Worm (Caenorhabditis elegans) whole organism, L1 larva: ENCODE results near the gene fmo-4.

Experiments
- C16A3.4 ChIP-seq: fragments of 150-350 bp; optimal IDR thresholded peaks from 2 replicates; lab custom pipeline; 2014; ENCODE audit warnings: missing biosample characterization, missing genetic modification characterization
- F16B12.6 ChIP-seq: fragments of 150-350 bp; optimal IDR thresholded peaks from 2 replicates; lab custom pipeline; 2014; ENCODE audit warnings: missing biosample characterization, missing genetic modification characterization
- aly-2 ChIP-seq: fragments of 150-350 bp; optimal IDR thresholded peaks from 2 replicates; lab custom pipeline; 2014; ENCODE audit warnings: missing biosample characterization, missing genetic modification characterization
- blmp-1 ChIP-seq: fragments of 150-350 bp; optimal IDR thresholded peaks from 2 replicates; lab custom pipeline; 2014; ENCODE audit warnings: missing biosample characterization, missing genetic modification characterization
- ceh-82 ChIP-seq, 3 experiments: fragments of 150-350 bp in 1 of 3; sonication (generic microtip) in 2 of 3; optimal IDR thresholded peaks; 2 replicates each; lab custom pipeline; 2014 to 2017; ENCODE audit warnings: missing biosample characterization in 3 of 3, missing genetic modification characterization in 3 of 3
- ceh-90 ChIP-seq: sonication (generic microtip); optimal IDR thresholded peaks from 2 replicates; lab custom pipeline; 2016; ENCODE audit warnings: missing genetic modification characterization, missing compliant biosample characterization
- dpl-1 ChIP-seq, 3 experiments: fragments of 150-350 bp in 2 of 3; sonication (generic microtip) in 1 of 3; optimal IDR thresholded peaks; 2 replicates each; lab custom pipeline; 2014 to 2017; ENCODE audit warnings: missing biosample characterization in 3 of 3, missing genetic modification characterization in 3 of 3, missing genetic modification reagents in 3 of 3
- dsc-1 ChIP-seq: sonication (generic microtip); optimal IDR thresholded peaks from 2 replicates; lab custom pipeline; 2016; ENCODE audit warnings: mild to moderate bottlenecking, missing genetic modification characterization, missing compliant biosample characterization
- efl-1 ChIP-seq, 4 experiments: fragments of 150-350 bp; optimal IDR thresholded peaks in 3 of 4; peaks in 1 of 4; 1 replicate in 1 of 4; 2 replicates in 3 of 4; lab custom pipeline; 2014; ENCODE audit warnings: missing biosample characterization in 2 of 4, missing genetic modification characterization in 2 of 4, missing genetic modification reagents in 2 of 4
- efl-3 ChIP-seq: fragments of 200-800 bp; sonication (Bioruptor generic); optimal IDR thresholded peaks from 2 replicates; lab custom pipeline; 2018; ENCODE audit warnings: mild to moderate bottlenecking, missing genetic modification characterization, missing compliant biosample characterization
- egl-13 ChIP-seq: sonication (generic microtip); optimal IDR thresholded peaks from 2 replicates; lab custom pipeline; 2016; ENCODE audit warnings: missing genotype, missing genetic modification reagents, missing genetic modification characterization, missing compliant biosample characterization
- elt-2 ChIP-seq: sonication (generic microtip); optimal IDR thresholded peaks from 2 replicates; lab custom pipeline; 2016; ENCODE audit warnings: missing genetic modification characterization, mild to moderate bottlenecking, inconsistent platforms, missing compliant biosample characterization, missing genetic modification reagents
- elt-3 ChIP-seq, 6 experiments: fragments of 150-350 bp in 1 of 6; sonication (generic microtip); optimal IDR thresholded peaks; 2 replicates each; lab custom pipeline; 2017 to 2018; ENCODE audit warnings: missing biosample characterization in 6 of 6, missing genetic modification characterization in 6 of 6, inconsistent platforms in 1 of 6
- fkh-10 ChIP-seq: sonication (generic microtip); optimal IDR thresholded peaks from 2 replicates; lab custom pipeline; 2017; ENCODE audit warnings: missing biosample characterization, missing genetic modification reagents, missing genetic modification characterization
- fkh-8 ChIP-seq: sonication (generic microtip); optimal IDR thresholded peaks from 2 replicates; lab custom pipeline; 2016; ENCODE audit warnings: mild to moderate bottlenecking, missing genetic modification characterization, missing compliant biosample characterization
- hpl-2 ChIP-seq: fragments of 150-350 bp; optimal IDR thresholded peaks from 2 replicates; lab custom pipeline; 2014; ENCODE audit warnings: missing biosample characterization, missing genetic modification reagents, missing genetic modification characterization
- irx-1 ChIP-seq: sonication (generic microtip); optimal IDR thresholded peaks from 2 replicates; lab custom pipeline; 2016; ENCODE audit warnings: missing genetic modification characterization, missing compliant biosample characterization
- isw-1 ChIP-seq: fragments of 200-800 bp; sonication (Bioruptor generic); IDR thresholded peaks from 2 replicates; pipeline ENCODE4 v1.3.6; 2022; ENCODE audit warnings: missing genetic modification characterization, missing compliant biosample characterization
- jun-1 ChIP-seq: fragments of 150-350 bp; optimal IDR thresholded peaks from 2 replicates; lab custom pipeline; 2014; ENCODE audit warnings: missing biosample characterization, missing genetic modification reagents, missing genetic modification characterization
- lin-13 ChIP-seq: fragments of 150-350 bp; optimal IDR thresholded peaks from 2 replicates; lab custom pipeline; 2014; ENCODE audit warnings: missing biosample characterization, missing genetic modification reagents, missing genetic modification characterization
- lin-14 ChIP-seq: fragments of 200-800 bp; sonication (Bioruptor generic); optimal IDR thresholded peaks from 2 replicates; lab custom pipeline; 2018; ENCODE audit warnings: mild to moderate bottlenecking, missing genetic modification characterization, moderate library complexity, missing compliant biosample characterization
- lin-15B ChIP-seq: fragments of 150-350 bp; sonication (generic microtip); optimal IDR thresholded peaks from 3 replicates; lab custom pipeline; 2014; ENCODE audit warnings: missing biosample characterization, missing genetic modification characterization
- lin-35 ChIP-seq, 2 experiments: fragments of 150-350 bp; optimal IDR thresholded peaks; 2 replicates each; lab custom pipeline; 2014; ENCODE audit warnings: missing biosample characterization in 2 of 2, missing genetic modification characterization in 2 of 2, missing genetic modification reagents in 2 of 2
- lir-3 ChIP-seq: sonication (generic microtip); optimal IDR thresholded peaks from 2 replicates; lab custom pipeline; 2016; ENCODE audit warnings: mild to moderate bottlenecking, missing genetic modification characterization, moderate library complexity, missing compliant biosample characterization; ENCODE audit not compliant: poor library complexity
- lsy-2 ChIP-seq, 2 experiments: fragments of 150-350 bp; optimal IDR thresholded peaks; 2 replicates each; lab custom pipeline; 2014; ENCODE audit warnings: missing biosample characterization in 2 of 2, missing genetic modification characterization in 2 of 2
- mef-2 ChIP-seq: fragments of 150-350 bp; optimal IDR thresholded peaks from 2 replicates; lab custom pipeline; 2014; ENCODE audit warnings: missing biosample characterization, missing genetic modification characterization
- mep-1 ChIP-seq: fragments of 150-350 bp; optimal IDR thresholded peaks from 2 replicates; lab custom pipeline; 2014; ENCODE audit warnings: missing biosample characterization, missing genetic modification characterization
- nhr-19 ChIP-seq: fragments of 200-800 bp; sonication (Bioruptor generic); conservative IDR thresholded peaks from 2 replicates; pipeline ENCODE4 v1.3.6; 2022; ENCODE audit warnings: missing genetic modification characterization, missing compliant biosample characterization
- nhr-20 ChIP-seq: sonication (generic microtip); optimal IDR thresholded peaks from 2 replicates; lab custom pipeline; 2016; ENCODE audit warnings: mild to moderate bottlenecking, missing genetic modification characterization, missing compliant biosample characterization
- nhr-47 ChIP-seq: sonication (generic microtip); optimal IDR thresholded peaks from 2 replicates; lab custom pipeline; 2016; ENCODE audit warnings: mild to moderate bottlenecking, missing genetic modification characterization, moderate library complexity, missing compliant biosample characterization
- nhr-71 ChIP-seq: sonication (generic microtip); optimal IDR thresholded peaks from 2 replicates; lab custom pipeline; 2016; ENCODE audit warnings: mild to moderate bottlenecking, missing genetic modification characterization, moderate library complexity, missing compliant biosample characterization
- nhr-85 ChIP-seq: sonication (generic microtip); peaks from one replicate; lab custom pipeline; 2016; ENCODE audit warnings: missing genetic modification characterization, inconsistent platforms, missing compliant biosample characterization
- nhr-90 ChIP-seq: sonication (generic microtip); optimal IDR thresholded peaks from 2 replicates; lab custom pipeline; 2016; ENCODE audit warnings: mild to moderate bottlenecking, missing genetic modification characterization, missing compliant biosample characterization; ENCODE audit not compliant: poor library complexity
- pag-3 ChIP-seq: sonication (generic microtip); optimal IDR thresholded peaks from 2 replicates; lab custom pipeline; 2017; ENCODE audit warnings: missing genetic modification characterization, mild to moderate bottlenecking, missing compliant biosample characterization, antibody characterized with exemption, borderline replicate concordance; ENCODE audit not compliant: insufficient read depth
- pax-3 ChIP-seq: fragments of 200-800 bp; sonication (Bioruptor generic); optimal IDR thresholded peaks from 2 replicates; lab custom pipeline; 2018; ENCODE audit warnings: mild to moderate bottlenecking, missing genetic modification characterization, moderate library complexity, missing compliant biosample characterization
- rnt-1 ChIP-seq: sonication (generic microtip); optimal IDR thresholded peaks from 2 replicates; lab custom pipeline; 2016; ENCODE audit warnings: mild to moderate bottlenecking, missing genetic modification characterization, moderate library complexity, missing compliant biosample characterization
- skn-1 ChIP-seq: fragments of 150-350 bp; optimal IDR thresholded peaks from 2 replicates; lab custom pipeline; 2014; ENCODE audit warnings: missing biosample characterization, missing genetic modification characterization
- snpc-4 ChIP-seq: fragments of 150-350 bp; optimal IDR thresholded peaks from 2 replicates; lab custom pipeline; 2014; ENCODE audit warnings: missing biosample characterization, missing genetic modification characterization
- snu-23 ChIP-seq: sonication (generic microtip); optimal IDR thresholded peaks from 2 replicates; lab custom pipeline; 2016; ENCODE audit warnings: missing genetic modification characterization, missing compliant biosample characterization
- sup-37 ChIP-seq: fragments of 200-800 bp; sonication (Bioruptor generic); optimal IDR thresholded peaks from 2 replicates; lab custom pipeline; 2018; ENCODE audit warnings: mild to moderate bottlenecking, missing genetic modification characterization, missing compliant biosample characterization
- swsn-7 ChIP-seq: sonication (generic microtip); optimal IDR thresholded peaks from 2 replicates; lab custom pipeline; 2016; ENCODE audit warnings: missing genetic modification characterization, missing compliant biosample characterization
- tbx-2 ChIP-seq: sonication (generic microtip); optimal IDR thresholded peaks from 2 replicates; lab custom pipeline; 2016; ENCODE audit warnings: missing genetic modification characterization, missing compliant biosample characterization
- unc-130 ChIP-seq: fragments of 150-350 bp; optimal IDR thresholded peaks from 2 replicates; lab custom pipeline; 2017; ENCODE audit warnings: missing biosample characterization, missing genetic modification characterization, inconsistent platforms
- unc-86 ChIP-seq: sonication (generic microtip); optimal IDR thresholded peaks from 2 replicates; lab custom pipeline; 2016; ENCODE audit warnings: missing genetic modification characterization, missing compliant biosample characterization
- unc-98 ChIP-seq: fragments of 200-800 bp; sonication (Bioruptor generic); IDR thresholded peaks from 2 replicates; pipeline ENCODE4 v1.3.6; 2022; ENCODE audit warnings: missing genetic modification characterization, missing compliant biosample characterization
- xbp-1 ChIP-seq: sonication (generic microtip); optimal IDR thresholded peaks from 2 replicates; lab custom pipeline; 2016; ENCODE audit warnings: missing genetic modification characterization, missing compliant biosample characterization
- zag-1 ChIP-seq: fragments of 150-350 bp; optimal IDR thresholded peaks from 2 replicates; lab custom pipeline; 2014; ENCODE audit warnings: missing biosample characterization, missing genetic modification characterization
- ztf-11 ChIP-seq, 2 experiments: sonication (generic microtip); optimal IDR thresholded peaks; 2 replicates each; lab custom pipeline; 2016 to 2017; ENCODE audit warnings: missing genetic modification characterization in 2 of 2, missing biosample characterization in 1 of 2, missing compliant biosample characterization in 1 of 2

The fmo-4 gene

ce11 chrV:13571714-13572258, 34.7 kb downstream of the fmo-4 start, which contains the start of gene C50B8.4:
Gene C50B8.4 (plus strand): TSS chrV:13572012.
- TF ChIP-seq unc-130 (tag; lab: Kevin White, UChicago) = no peak
- peak; percentile 45 for TF ChIP-seq elt-2 (tag; lab: Kevin White, UChicago)
- TF ChIP-seq lin-35 (GFP tag; optimal IDR thresholded peaks at IDR 0.05; lab: Kevin White, UChicago) = peak in 1 of 2 experiments; percentile 32
- TF ChIP-seq, all 84 proteins: peak for 2

- TF ChIP-seq efl-1 (optimal IDR thresholded peaks at IDR 0.05; lab: Kevin White, UChicago) = peak; percentile 68 to 82
- peak; percentile 85 to 98 for TF ChIP-seq efl-1 (GFP tag; optimal IDR thresholded peaks at IDR 0.05 in 1 of 2; lab: Kevin White, UChicago)
- peak; percentile 59 for TF ChIP-seq nhr-20 (tag; lab: Kevin White, UChicago)
- TF ChIP-seq mep-1 (tag; lab: Kevin White, UChicago) = peak; percentile 85
- peak in 2 of 6 experiments; percentile 25 to 65 for TF ChIP-seq elt-3 (tag; optimal IDR thresholded peaks at IDR 0.05; lab: Kevin White, UChicago)
- TF ChIP-seq jun-1 (tag; lab: Kevin White, UChicago) = peak; percentile 28
- peak; percentile 55 for TF ChIP-seq skn-1 (tag; lab: Kevin White, UChicago)
- no peak for TF ChIP-seq hpl-2 (GFP tag; lab: Kevin White, UChicago)
- peak; percentile 54 for TF ChIP-seq C16A3.4
- peak; percentile 75 to 91 (median 85) for TF ChIP-seq dpl-1 (GFP tag; optimal IDR thresholded peaks at IDR 0.05; lab: Kevin White, UChicago)
- TF ChIP-seq fkh-10 (GFP tag; lab: Kevin White, UChicago) = no peak
- peak; percentile 54 for TF ChIP-seq nhr-19
- no peak; the same call in 1 of the 2 replicates for TF ChIP-seq isw-1 (GFP tag; lab: Robert Waterston, UW)
- peak; percentile 38 for TF ChIP-seq blmp-1 (tag; lab: Kevin White, UChicago)
- peak; percentile 63 for TF ChIP-seq swsn-7 (tag; lab: Kevin White, UChicago)
- peak; percentile 77 for TF ChIP-seq nhr-71 (tag; lab: Kevin White, UChicago)
- peak; percentile 54 for TF ChIP-seq unc-86 (tag; lab: Kevin White, UChicago)
- peak; percentile 48 for TF ChIP-seq lin-13
- TF ChIP-seq zag-1 (tag; lab: Kevin White, UChicago) = no peak
- TF ChIP-seq nhr-85 (tag; lab: Kevin White, UChicago) = peak; percentile 73
- TF ChIP-seq snu-23 = peak; percentile 73
- TF ChIP-seq snpc-4 (tag; lab: Kevin White, UChicago) = peak; percentile 28
- peak; percentile 70 to 74 for TF ChIP-seq lsy-2 (tag; optimal IDR thresholded peaks at IDR 0.05; lab: Kevin White, UChicago)
- TF ChIP-seq lin-14 (GFP tag; lab: Kevin White, UChicago) = peak; percentile 70
- TF ChIP-seq ceh-82 (tag; optimal IDR thresholded peaks at IDR 0.05; lab: Kevin White, UChicago) = peak in 2 of 3 experiments; percentile 47 to 55
- peak; percentile 26 for TF ChIP-seq egl-13 (tag; lab: Kevin White, UChicago)
- TF ChIP-seq tbx-2 (tag; lab: Kevin White, UChicago) = peak; percentile 52
- peak; percentile 39 for TF ChIP-seq ceh-90
- peak; percentile 78 for TF ChIP-seq nhr-47 (tag; lab: Kevin White, UChicago)
- peak; percentile 75 for TF ChIP-seq lin-15B
- TF ChIP-seq pag-3 (tag; lab: Kevin White, UChicago) = peak; percentile 27
- TF ChIP-seq unc-98 (GFP tag; lab: Robert Waterston, UW) = no peak
- TF ChIP-seq irx-1 (tag; lab: Kevin White, UChicago) = peak; percentile 23
- peak; percentile 57 for TF ChIP-seq pax-3
- TF ChIP-seq unc-130 (tag; lab: Kevin White, UChicago) = peak; percentile 62
- no peak for TF ChIP-seq aly-2
- TF ChIP-seq dsc-1 = peak; percentile 60
- peak; percentile 88 for TF ChIP-seq rnt-1 (tag; lab: Kevin White, UChicago)
- TF ChIP-seq lin-35 (GFP tag; optimal IDR thresholded peaks at IDR 0.05; lab: Kevin White, UChicago) = peak; percentile 78 to 90
- peak; percentile 41 for TF ChIP-seq fkh-8 (tag; lab: Kevin White, UChicago)
- TF ChIP-seq ztf-11 (tag; optimal IDR thresholded peaks at IDR 0.05; lab: Kevin White, UChicago) = peak in 1 of 2 experiments; percentile 47
- peak; percentile 50 for TF ChIP-seq nhr-90 (tag; lab: Kevin White, UChicago)
- no peak for TF ChIP-seq lir-3
- TF ChIP-seq xbp-1 (tag; lab: Kevin White, UChicago) = peak; percentile 57
- TF ChIP-seq sup-37 (GFP tag; lab: Kevin White, UChicago) = no peak
- TF ChIP-seq F16B12.6 (tag; lab: Kevin White, UChicago) = peak; percentile 23
- no peak for TF ChIP-seq efl-3 (GFP tag; lab: Kevin White, UChicago)
- no peak for TF ChIP-seq mef-2
These were observed 38.0 kb downstream of the fmo-4 start, which contains the start of the genes nuaf-1 and bir-2 for ce11 chrV:13568533-13568932. Gene nuaf-1 (minus strand): TSS chrV:13568630. Gene bir-2 (plus strand): TSS chrV:13568850.
